Worm (Caenorhabditis elegans) whole organism, midembryonic: ENCODE measurements around the gene his-42.

Source experiments
- T22C8.4 ChIP-seq: fragments of 200-800 bp; sonication (Bioruptor generic); IDR thresholded peaks from 2 replicates; pipeline ENCODE4 v1.3.6; 2022; ENCODE audit warnings: missing genetic modification characterization, missing compliant biosample characterization
- cog-1 ChIP-seq: sonication (generic microtip); optimal IDR thresholded peaks from 2 replicates; lab custom pipeline; 2016; ENCODE audit warnings: missing genetic modification characterization, missing compliant biosample characterization
- flt-1 ChIP-seq: fragments of 200-800 bp; sonication (Bioruptor generic); IDR thresholded peaks from 2 replicates; pipeline ENCODE4 v1.3.6; 2022; ENCODE audit warnings: missing genetic modification characterization, missing compliant biosample characterization
- klf-2 ChIP-seq: fragments of 200-800 bp; sonication (Bioruptor generic); conservative IDR thresholded peaks from 2 replicates; pipeline ENCODE4 v1.3.6; 2022; ENCODE audit warnings: missing genetic modification reagents, missing genetic modification characterization, missing compliant biosample characterization
- med-1 ChIP-seq: sonication (generic microtip); optimal IDR thresholded peaks from 2 replicates; lab custom pipeline; 2017; ENCODE audit warnings: missing genetic modification characterization, mild to moderate bottlenecking, missing compliant biosample characterization, antibody characterized with exemption, missing genetic modification reagents; ENCODE audit not compliant: insufficient read depth
- ref-1 ChIP-seq: fragments of 200-800 bp; sonication (Bioruptor generic); conservative IDR thresholded peaks from 2 replicates; pipeline ENCODE4 v1.3.6; 2022; ENCODE audit warnings: missing genetic modification reagents, missing genetic modification characterization, missing compliant biosample characterization
- tab-1 ChIP-seq: fragments of 200-800 bp; sonication (Bioruptor generic); IDR thresholded peaks from 2 replicates; pipeline ENCODE4 v1.3.6; 2022; ENCODE audit warnings: missing genetic modification characterization, missing compliant biosample characterization
- ztf-23 ChIP-seq: fragments of 200-800 bp; sonication (Bioruptor generic); IDR thresholded peaks from 2 replicates; pipeline ENCODE4 v1.3.6; 2022; ENCODE audit warnings: missing genetic modification reagents, missing genetic modification characterization, missing compliant biosample characterization
- ztf-29 ChIP-seq: fragments of 200-800 bp; sonication (Bioruptor generic); IDR thresholded peaks from 2 replicates; pipeline ENCODE4 v1.3.6; 2022; ENCODE audit warnings: missing genetic modification reagents, missing genetic modification characterization, missing compliant biosample characterization

DNA sequence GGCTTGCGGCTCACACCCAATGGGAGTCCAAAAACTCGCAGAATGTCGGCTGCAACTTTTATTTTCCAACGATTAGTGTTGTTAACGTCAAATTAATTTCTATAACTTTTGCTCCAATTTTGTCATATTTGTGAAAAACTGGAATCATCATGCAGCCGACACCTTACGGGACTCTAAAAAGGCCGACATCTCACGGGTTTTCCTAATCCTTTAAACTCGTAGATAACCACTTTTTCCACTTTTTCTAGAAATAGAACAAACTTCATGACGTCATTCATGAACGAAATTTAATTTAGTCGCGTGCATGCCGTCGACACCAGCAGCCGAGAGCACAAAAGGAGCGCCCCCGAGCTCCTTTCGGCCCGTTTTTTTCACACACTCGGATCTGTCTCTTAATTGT is 15.1 kb downstream of the his-42 start:
- no peak for TF ChIP-seq T22C8.4
- TF ChIP-seq ref-1 (GFP tag; lab: Robert Waterston, UW) = no peak
- TF ChIP-seq ztf-23 (GFP tag; lab: Robert Waterston, UW) = no peak
- no peak for TF ChIP-seq klf-2 (GFP tag; lab: Robert Waterston, UW)
- TF ChIP-seq ztf-29 (GFP tag; lab: Robert Waterston, UW) = no peak
- no peak for TF ChIP-seq flt-1 (GFP tag; lab: Robert Waterston, UW)
- no peak for TF ChIP-seq tab-1 (GFP tag; lab: Robert Waterston, UW)
- no peak for TF ChIP-seq med-1
- TF ChIP-seq cog-1 (tag; lab: Kevin White, UChicago) = no peak
